Fruit fly (Drosophila melanogaster) whole organism, embryonic: ENCODE results near the gene CG7806.

ENCODE experiments used
- CG11695 ChIP-seq: fragments of 200-800 bp; sonication (Bioruptor generic); IDR thresholded peaks from 3 replicates; pipeline ENCODE4 v1.3.6; 2022; ENCODE audit warnings: missing biosample characterization, missing genetic modification characterization
- CG12942 ChIP-seq: fragments of 200-800 bp; sonication (Bioruptor generic); optimal IDR thresholded peaks from 3 replicates; lab custom pipeline; 2016; ENCODE audit warnings: missing biosample characterization, missing genetic modification characterization
- CG13123 ChIP-seq: fragments of 200-800 bp; sonication (Bioruptor generic); optimal IDR thresholded peaks from 2 replicates; lab custom pipeline; 2016; ENCODE audit warnings: missing biosample characterization, missing genetic modification characterization
- CG13894 ChIP-seq: fragments of 200-800 bp; sonication (Bioruptor generic); optimal IDR thresholded peaks from 3 replicates; lab custom pipeline; 2018; ENCODE audit warnings: missing biosample characterization, mild to moderate bottlenecking, missing genetic modification characterization, moderate library complexity
- CG14667 ChIP-seq: fragments of 200-800 bp; sonication (Bioruptor generic); IDR thresholded peaks from 2 replicates; pipeline ENCODE4 v1.3.6; 2022; ENCODE audit warnings: missing biosample characterization, missing genetic modification characterization
- CG1529 ChIP-seq: fragments of 200-800 bp; sonication (Bioruptor generic); optimal IDR thresholded peaks from 3 replicates; lab custom pipeline; 2018; ENCODE audit warnings: missing biosample characterization, missing genetic modification characterization
- CG15479 ChIP-seq: fragments of 200-800 bp; sonication (Bioruptor generic); optimal IDR thresholded peaks from 3 replicates; lab custom pipeline; 2019; ENCODE audit warnings: missing biosample characterization, mild to moderate bottlenecking, missing genetic modification characterization, moderate library complexity
- CG15696 ChIP-seq: fragments of 200-800 bp; sonication (Bioruptor generic); optimal IDR thresholded peaks from 2 replicates; lab custom pipeline; 2019; ENCODE audit warnings: missing biosample characterization, mild to moderate bottlenecking, missing genetic modification characterization, moderate library complexity
- CG1603 ChIP-seq: fragments of 200-800 bp; sonication (Bioruptor generic); optimal IDR thresholded peaks from 2 replicates; lab custom pipeline; 2019; ENCODE audit warnings: missing biosample characterization, mild to moderate bottlenecking, missing genetic modification characterization, moderate library complexity
- CG17328 ChIP-seq: fragments of 200-800 bp; sonication (Bioruptor generic); IDR thresholded peaks from 2 replicates; pipeline ENCODE4 v1.3.6; 2022; ENCODE audit warnings: missing biosample characterization, missing genetic modification characterization
- CG2129 ChIP-seq: fragments of 200-800 bp; sonication (Bioruptor generic); IDR thresholded peaks from 2 replicates; pipeline ENCODE4 v1.3.6; 2022; ENCODE audit warnings: missing biosample characterization, missing genetic modification characterization; ENCODE audit not compliant: partially characterized antibody
- CG30020 ChIP-seq: fragments of 200-800 bp; optimal IDR thresholded peaks from 2 replicates; lab custom pipeline; 2019; ENCODE audit warnings: missing biosample characterization, mild to moderate bottlenecking, missing genetic modification characterization, moderate library complexity
- CG3163 ChIP-seq: fragments of 200-800 bp; sonication (Bioruptor generic); optimal IDR thresholded peaks from 3 replicates; lab custom pipeline; 2016; ENCODE audit warnings: missing biosample characterization, missing genetic modification characterization
- CG3847 ChIP-seq: fragments of 200-800 bp; sonication (Bioruptor generic); IDR thresholded peaks from 2 replicates; pipeline ENCODE4 v1.3.6; 2022; ENCODE audit warnings: missing biosample characterization, missing genetic modification characterization
- CG4328 ChIP-seq: fragments of 200-800 bp; sonication (Bioruptor generic); optimal IDR thresholded peaks from 3 replicates; lab custom pipeline; 2017; ENCODE audit warnings: missing biosample characterization, missing genetic modification reagents, missing genetic modification characterization
- CG43689 ChIP-seq: fragments of 200-800 bp; sonication (Bioruptor generic); IDR thresholded peaks from 2 replicates; pipeline ENCODE4 v1.3.6; 2022; ENCODE audit warnings: missing biosample characterization, missing genetic modification characterization
- CG5245 ChIP-seq: fragments of 200-800 bp; sonication (Bioruptor generic); optimal IDR thresholded peaks from 3 replicates; lab custom pipeline; 2016; ENCODE audit warnings: missing biosample characterization, missing genetic modification characterization
- CG7271 ChIP-seq: fragments of 200-800 bp; sonication (Bioruptor generic); optimal IDR thresholded peaks from 2 replicates; lab custom pipeline; 2018; ENCODE audit warnings: missing biosample characterization, mild to moderate bottlenecking, missing genetic modification characterization, moderate library complexity
- CG7839 ChIP-seq: fragments of 200-800 bp; sonication (Bioruptor generic); optimal IDR thresholded peaks from 3 replicates; lab custom pipeline; 2018; ENCODE audit warnings: missing biosample characterization, mild to moderate bottlenecking, missing genetic modification characterization, moderate library complexity
- CG7928 ChIP-seq: fragments of 200-800 bp; sonication (Bioruptor generic); optimal IDR thresholded peaks from 2 replicates; lab custom pipeline; 2017; ENCODE audit warnings: missing biosample characterization, mild to moderate bottlenecking, missing genetic modification characterization
- CG8089 ChIP-seq: fragments of 200-800 bp; sonication (Bioruptor generic); optimal IDR thresholded peaks from 3 replicates; lab custom pipeline; 2016; ENCODE audit warnings: missing biosample characterization, missing genetic modification characterization
- Dad ChIP-seq: fragments of 200-800 bp; sonication (Bioruptor generic); optimal IDR thresholded peaks from 3 replicates; lab custom pipeline; 2016; ENCODE audit warnings: missing biosample characterization, missing genetic modification characterization
- Dp ChIP-seq: fragments of 200-800 bp; sonication (Bioruptor generic); optimal IDR thresholded peaks from 2 replicates; lab custom pipeline; 2018; ENCODE audit warnings: missing biosample characterization, mild to moderate bottlenecking, missing genetic modification characterization, moderate library complexity
- Ets97D ChIP-seq: fragments of 200-800 bp; sonication (Bioruptor generic); optimal IDR thresholded peaks from 3 replicates; lab custom pipeline; 2016; ENCODE audit warnings: missing biosample characterization, missing genetic modification characterization
- Hr51 ChIP-seq, 2 experiments: fragments of 200-800 bp; sonication (Bioruptor generic); optimal IDR thresholded peaks; 2 replicates in 1 of 2; 3 replicates in 1 of 2; lab custom pipeline; 2016 to 2018; ENCODE audit warnings: missing biosample characterization in 2 of 2, missing genetic modification characterization in 2 of 2, mild to moderate bottlenecking in 1 of 2, moderate library complexity in 1 of 2
- MBD-R2 ChIP-seq: fragments of 200-800 bp; sonication (Bioruptor generic); IDR thresholded peaks from 2 replicates; pipeline ENCODE4 v1.3.6; 2022; ENCODE audit warnings: missing biosample characterization, missing genetic modification characterization
- NC2β ChIP-seq: fragments of 200-800 bp; sonication (Bioruptor generic); optimal IDR thresholded peaks from 2 replicates; lab custom pipeline; 2016; ENCODE audit warnings: missing biosample characterization, missing genetic modification characterization
- Nf-YB ChIP-seq: fragments of 200-800 bp; sonication (Bioruptor generic); optimal IDR thresholded peaks from 3 replicates; lab custom pipeline; 2019; ENCODE audit warnings: missing biosample characterization, mild to moderate bottlenecking, missing genetic modification characterization, moderate library complexity
- Sox100B ChIP-seq: fragments of 200-800 bp; sonication (Bioruptor generic); optimal IDR thresholded peaks from 3 replicates; lab custom pipeline; 2018; ENCODE audit warnings: missing biosample characterization, mild to moderate bottlenecking, missing genetic modification characterization
- Sox102F ChIP-seq: fragments of 200-800 bp; sonication (Bioruptor generic); optimal IDR thresholded peaks from 2 replicates; lab custom pipeline; 2018; ENCODE audit warnings: missing biosample characterization, mild to moderate bottlenecking, missing genetic modification characterization, moderate library complexity
- Xbp1 ChIP-seq: fragments of 200-800 bp; sonication (Bioruptor generic); optimal IDR thresholded peaks from 3 replicates; lab custom pipeline; 2016; ENCODE audit warnings: missing biosample characterization, mild to moderate bottlenecking, missing genetic modification characterization
- abd-A ChIP-seq: fragments of 200-800 bp; sonication (Bioruptor generic); optimal IDR thresholded peaks from 3 replicates; lab custom pipeline; 2019; ENCODE audit warnings: missing biosample characterization, mild to moderate bottlenecking, missing genetic modification characterization, moderate library complexity
- br ChIP-seq: fragments of >200 bp; optimal IDR thresholded peaks from 2 replicates; lab custom pipeline; 2017
- btn ChIP-seq: fragments of 200-800 bp; sonication (Bioruptor generic); optimal IDR thresholded peaks from 2 replicates; lab custom pipeline; 2016; ENCODE audit warnings: missing biosample characterization, missing genetic modification characterization
- cas ChIP-seq: fragments of 200-800 bp; sonication (Bioruptor generic); IDR thresholded peaks from 2 replicates; pipeline ENCODE4 v1.3.6; 2022; ENCODE audit warnings: missing biosample characterization, missing genetic modification characterization
- chif ChIP-seq, 2 experiments: fragments of 200-800 bp; sonication (Bioruptor generic); optimal IDR thresholded peaks; 3 replicates each; lab custom pipeline; 2016; ENCODE audit warnings: missing biosample characterization in 2 of 2, missing genetic modification characterization in 2 of 2
- esg ChIP-seq: fragments of 200-800 bp; sonication (Bioruptor generic); conservative IDR thresholded peaks from 2 replicates; pipeline ENCODE4 v1.3.6; 2022; ENCODE audit warnings: missing biosample characterization, missing genetic modification characterization
- gem ChIP-seq: fragments of 200-800 bp; sonication (Bioruptor generic); optimal IDR thresholded peaks from 2 replicates; lab custom pipeline; 2019; ENCODE audit warnings: missing biosample characterization, mild to moderate bottlenecking, missing genetic modification characterization, moderate library complexity
- lab ChIP-seq: fragments of 200-800 bp; sonication (Bioruptor generic); optimal IDR thresholded peaks from 3 replicates; lab custom pipeline; 2017; ENCODE audit warnings: missing biosample characterization, missing genetic modification characterization, mild to moderate bottlenecking, moderate library complexity, missing genetic modification reagents
- lbe ChIP-seq: fragments of 200-800 bp; sonication (Bioruptor generic); optimal IDR thresholded peaks from 2 replicates; lab custom pipeline; 2016; ENCODE audit warnings: missing biosample characterization, mild to moderate bottlenecking, missing genetic modification characterization
- lola ChIP-seq, 3 experiments: fragments of >200 bp in 2 of 3; fragments of 200-800 bp in 1 of 3; sonication (Bioruptor generic) in 1 of 3; optimal IDR thresholded peaks; 2 replicates each; lab custom pipeline; 2017 to 2019; ENCODE audit warnings: missing biosample characterization in 3 of 3, missing genetic modification characterization in 3 of 3, mild to moderate bottlenecking in 1 of 3, moderate library complexity in 1 of 3
- pb ChIP-seq: fragments of 200-800 bp; sonication (Bioruptor generic); optimal IDR thresholded peaks from 3 replicates; lab custom pipeline; 2016; ENCODE audit warnings: missing biosample characterization, missing genetic modification characterization
- phol ChIP-seq: fragments of 200-800 bp; sonication (Bioruptor generic); optimal IDR thresholded peaks from 3 replicates; lab custom pipeline; 2018; ENCODE audit warnings: missing biosample characterization, mild to moderate bottlenecking, missing genetic modification characterization, moderate library complexity
- pita ChIP-seq: fragments of 200-800 bp; sonication (Bioruptor generic); optimal IDR thresholded peaks from 2 replicates; lab custom pipeline; 2017; ENCODE audit warnings: missing biosample characterization, mild to moderate bottlenecking, missing genetic modification characterization
- run ChIP-seq: fragments of 200-800 bp; sonication (Bioruptor generic); optimal IDR thresholded peaks from 3 replicates; lab custom pipeline; 2018; ENCODE audit warnings: missing biosample characterization, mild to moderate bottlenecking, missing genetic modification characterization
- sima ChIP-seq: fragments of 200-800 bp; sonication (Bioruptor generic); optimal IDR thresholded peaks from 2 replicates; lab custom pipeline; 2016; ENCODE audit warnings: missing biosample characterization, missing genetic modification characterization
- sqz ChIP-seq: fragments of 200-800 bp; sonication (Bioruptor generic); optimal IDR thresholded peaks from 3 replicates; lab custom pipeline; 2018; ENCODE audit warnings: missing biosample characterization, mild to moderate bottlenecking, missing genetic modification characterization
- tgo ChIP-seq: fragments of 200-800 bp; sonication (Bioruptor generic); IDR thresholded peaks from 3 replicates; pipeline ENCODE4 v1.3.6; 2022; ENCODE audit warnings: missing biosample characterization, missing genetic modification characterization
- toy ChIP-seq: fragments of 200-800 bp; sonication (Bioruptor generic); IDR thresholded peaks from 2 replicates; pipeline ENCODE4 v1.3.6; 2022; ENCODE audit warnings: missing biosample characterization, missing genetic modification characterization

CG7806 gene

dm6 chr2L:8279400-8280065 is 31.7 kb upstream of the CG7806 start (continued):
- TF ChIP-seq MBD-R2 (no peak), CG14667 (GFP tag; lab: Robert Waterston, UW) (no peak), gem (tag; lab: Kevin White, UChicago) (peak; percentile 85), CG13894 (tag; lab: Kevin White, UChicago) (no peak), Ets97D (peak; percentile 27), cas (GFP tag; lab: Robert Waterston, UW) (no peak), CG4328 (GFP tag; lab: Kevin White, UChicago) (no peak), Dp (GFP tag; lab: Kevin White, UChicago) (no peak), CG15479 (no peak), NC2β (GFP tag; lab: Kevin White, UChicago) (peak; percentile 68), br (lab: Kevin White, UChicago) (no peak), CG2129 (GFP tag; lab: Robert Waterston, UW) (no peak), CG43689 (GFP tag; lab: Robert Waterston, UW) (no peak), CG12942 (GFP tag; lab: Kevin White, UChicago) (peak; percentile 24), phol (peak; percentile 82), CG30020 (tag; lab: Kevin White, UChicago) (peak; percentile 20), sima (GFP tag; lab: Kevin White, UChicago) (no peak), lbe (GFP tag; lab: Kevin White, UChicago) (peak; percentile 94), sqz (peak; percentile 11), esg (GFP tag; lab: Robert Waterston, UW) (peak; percentile 46; the same call in 1 of the 2 replicates), CG8089 (peak; percentile 50), CG17328 (GFP tag; lab: Robert Waterston, UW) (peak; percentile 82), Sox100B (GFP tag; lab: Kevin White, UChicago) (peak; percentile 49), Xbp1 (GFP tag; lab: Kevin White, UChicago) (peak; percentile 60), CG7271 (tag; lab: Kevin White, UChicago) (peak; percentile 46), Nf-YB (GFP tag; lab: Kevin White, UChicago) (peak; percentile 39), CG3847 (peak; percentile 32; the same call in 1 of the 2 replicates), chif (GFP tag; optimal IDR thresholded peaks at IDR 0.05; lab: Kevin White, UChicago) (peak; percentile 45 to 78), Sox102F (peak; percentile 37), lab (GFP tag; lab: Kevin White, UChicago) (peak; percentile 18), pb (GFP tag; lab: Kevin White, UChicago) (no peak), lola (GFP tag; optimal IDR thresholded peaks at IDR 0.05; lab: Kevin White, UChicago) (peak in 1 of 3 experiments; percentile 93), CG1603 (peak; percentile 78), CG3163 (GFP tag; lab: Kevin White, UChicago) (no peak), pita (GFP tag; lab: Kevin White, UChicago) (no peak), tgo (peak; percentile 33; the same call in 1 of the 3 replicates), CG7839 (tag; lab: Kevin White, UChicago) (peak; percentile 74), btn (GFP tag; lab: Kevin White, UChicago) (no peak), Dad (GFP tag; lab: Kevin White, UChicago) (peak; percentile 52), run (tag; lab: Kevin White, UChicago) (no peak), toy (GFP tag; lab: Robert Waterston, UW) (no peak), CG5245 (GFP tag; lab: Kevin White, UChicago) (peak; percentile 60), CG15696 (tag; lab: Kevin White, UChicago) (peak; percentile 86), CG11695 (peak; percentile 67; the same call in 1 of the 3 replicates), CG7928 (GFP tag; lab: Kevin White, UChicago) (no peak), Hr51 (GFP tag; optimal IDR thresholded peaks at IDR 0.05; lab: Kevin White, UChicago) (peak; percentile 12 to 48), abd-A (tag; lab: Kevin White, UChicago) (no peak), CG13123 (GFP tag; lab: Kevin White, UChicago) (peak; percentile 30), CG1529 (GFP tag; lab: Kevin White, UChicago) (peak; percentile 52)
